Worm (Caenorhabditis elegans) whole organism, L4 larva: Measurements from ENCODE around the gene sprr-2.

Source experiments
- F26F4.8 ChIP-seq: fragments of 200-800 bp; sonication (Bioruptor generic); conservative IDR thresholded peaks from 2 replicates; pipeline ENCODE4 v1.3.6; 2022; ENCODE audit warnings: missing genetic modification characterization, missing compliant biosample characterization
- F37D6.2 ChIP-seq: sonication (generic microtip); optimal IDR thresholded peaks from 2 replicates; lab custom pipeline; 2016; ENCODE audit warnings: mild to moderate bottlenecking, missing genetic modification characterization, missing compliant biosample characterization
- R02D3.7 ChIP-seq: fragments of 150-350 bp; sonication (generic microtip); optimal IDR thresholded peaks from 3 replicates; lab custom pipeline; 2014; ENCODE audit warnings: missing biosample characterization, missing genetic modification characterization
- T20F7.1 ChIP-seq: fragments of 200-800 bp; sonication (Bioruptor generic); optimal IDR thresholded peaks from 2 replicates; lab custom pipeline; 2018; ENCODE audit warnings: mild to moderate bottlenecking, missing genetic modification characterization, missing compliant biosample characterization
- T26A8.4 ChIP-seq: fragments of 200-800 bp; sonication (Bioruptor generic); IDR thresholded peaks from 2 replicates; pipeline ENCODE4 v1.3.6; 2022; ENCODE audit warnings: missing genetic modification characterization, missing compliant biosample characterization
- Y105C5A.15 ChIP-seq: fragments of 200-800 bp; sonication (Bioruptor generic); IDR thresholded peaks from 2 replicates; pipeline ENCODE4 v1.3.6; 2022; ENCODE audit warnings: missing genetic modification characterization, missing compliant biosample characterization
- Y48G9A.11 ChIP-seq: fragments of 200-800 bp; sonication (Bioruptor generic); IDR thresholded peaks from 2 replicates; pipeline ENCODE4 v1.3.6; 2022; ENCODE audit warnings: missing genetic modification reagents, missing genetic modification characterization, missing compliant biosample characterization
- ZK337.2 ChIP-seq: fragments of 200-800 bp; sonication (Bioruptor generic); IDR thresholded peaks from 2 replicates; pipeline ENCODE4 v1.3.6; 2022; ENCODE audit warnings: missing genetic modification reagents, missing genetic modification characterization, missing compliant biosample characterization
- aha-1 ChIP-seq: fragments of 150-350 bp; peaks from one replicate; lab custom pipeline; 2014; ENCODE audit warnings: missing biosample characterization, missing genetic modification characterization
- arid-1 ChIP-seq: fragments of 200-800 bp; sonication (Bioruptor generic); conservative IDR thresholded peaks from 2 replicates; pipeline ENCODE4 v1.3.6; 2022; ENCODE audit warnings: missing genetic modification reagents, missing genetic modification characterization, missing compliant biosample characterization
- attf-4 ChIP-seq: sonication (generic microtip); optimal IDR thresholded peaks from 3 replicates; lab custom pipeline; 2017; ENCODE audit warnings: missing biosample characterization, missing genetic modification characterization
- ceh-28 ChIP-seq: fragments of 150-350 bp; optimal IDR thresholded peaks from 2 replicates; lab custom pipeline; 2014; ENCODE audit warnings: missing biosample characterization, missing genetic modification reagents, missing genetic modification characterization
- ceh-82 ChIP-seq: sonication (generic microtip); optimal IDR thresholded peaks from 2 replicates; lab custom pipeline; 2017; ENCODE audit warnings: missing biosample characterization, missing genetic modification characterization
- daf-12 ChIP-seq: fragments of 150-350 bp; optimal IDR thresholded peaks from 2 replicates; lab custom pipeline; 2014; ENCODE audit warnings: missing biosample characterization, missing genetic modification reagents, missing genetic modification characterization
- daf-16 ChIP-seq, 3 experiments: sonication (generic microtip); optimal IDR thresholded peaks; 2 replicates each; lab custom pipeline; 2016 to 2017; ENCODE audit warnings: missing genetic modification characterization in 3 of 3, missing genetic modification reagents in 3 of 3, mild to moderate bottlenecking in 2 of 3, missing compliant biosample characterization in 2 of 3, missing biosample characterization in 1 of 3, moderate library complexity in 1 of 3
- dmd-9 ChIP-seq: fragments of 200-800 bp; sonication (Bioruptor generic); IDR thresholded peaks from 2 replicates; pipeline ENCODE4 v1.3.6; 2022; ENCODE audit warnings: missing genetic modification reagents, missing genetic modification characterization, missing compliant biosample characterization
- dpl-1 ChIP-seq: fragments of 150-350 bp; optimal IDR thresholded peaks from 2 replicates; lab custom pipeline; 2014; ENCODE audit warnings: missing biosample characterization, missing genetic modification reagents, missing genetic modification characterization
- duxl-1 ChIP-seq: sonication (generic microtip); optimal IDR thresholded peaks from 2 replicates; lab custom pipeline; 2016; ENCODE audit warnings: mild to moderate bottlenecking, missing genetic modification characterization, moderate library complexity, missing compliant biosample characterization; ENCODE audit not compliant: poor library complexity
- fkh-10 ChIP-seq: fragments of 150-350 bp; optimal IDR thresholded peaks from 2 replicates; lab custom pipeline; 2014; ENCODE audit warnings: missing biosample characterization, missing genetic modification reagents, missing genetic modification characterization
- fos-1 ChIP-seq: fragments of 150-350 bp; optimal IDR thresholded peaks from 2 replicates; lab custom pipeline; 2014; ENCODE audit warnings: missing biosample characterization, missing genetic modification characterization
- hif-1 ChIP-seq, 2 experiments: sonication (generic microtip); optimal IDR thresholded peaks; 2 replicates each; lab custom pipeline; 2016 to 2017; ENCODE audit warnings: missing compliant biosample characterization in 2 of 2, missing genetic modification characterization in 2 of 2, missing genetic modification reagents in 2 of 2, missing genotype in 2 of 2, mild to moderate bottlenecking in 1 of 2
- hlh-30 ChIP-seq: sonication (generic microtip); optimal IDR thresholded peaks from 2 replicates; lab custom pipeline; 2017; ENCODE audit warnings: antibody characterized with exemption, mild to moderate bottlenecking, missing genetic modification characterization, missing compliant biosample characterization; ENCODE audit not compliant: insufficient read depth
- jun-1 ChIP-seq: fragments of 150-350 bp; optimal IDR thresholded peaks from 2 replicates; lab custom pipeline; 2014; ENCODE audit warnings: missing biosample characterization, missing genetic modification reagents, missing genetic modification characterization
- lin-38 ChIP-seq: fragments of 200-800 bp; sonication (Bioruptor generic); IDR thresholded peaks from 2 replicates; pipeline ENCODE4 v1.3.6; 2022; ENCODE audit warnings: missing genetic modification reagents, missing genetic modification characterization, missing compliant biosample characterization
- lin-39 ChIP-seq: fragments of 150-350 bp; optimal IDR thresholded peaks from 2 replicates; lab custom pipeline; 2014; ENCODE audit warnings: missing biosample characterization, missing genetic modification reagents, missing genetic modification characterization
- lsy-2 ChIP-seq, 2 experiments: fragments of 150-350 bp in 1 of 2; sonication (generic microtip) in 1 of 2; optimal IDR thresholded peaks; 2 replicates each; lab custom pipeline; 2014 to 2017; ENCODE audit warnings: missing biosample characterization in 2 of 2, missing genetic modification characterization in 2 of 2
- mdl-1 ChIP-seq, 2 experiments: fragments of 150-350 bp in 1 of 2; sonication (generic microtip) in 1 of 2; optimal IDR thresholded peaks; 2 replicates each; lab custom pipeline; 2014 to 2017; ENCODE audit warnings: missing biosample characterization in 2 of 2, missing genetic modification characterization in 2 of 2
- mep-1 ChIP-seq: fragments of 150-350 bp; sonication (generic microtip); optimal IDR thresholded peaks from 3 replicates; lab custom pipeline; 2014; ENCODE audit warnings: missing biosample characterization, missing genetic modification characterization
- nhr-10 ChIP-seq: fragments of 150-350 bp; optimal IDR thresholded peaks from 2 replicates; lab custom pipeline; 2014; ENCODE audit warnings: missing biosample characterization, missing genetic modification characterization
- nhr-28 ChIP-seq: fragments of 150-350 bp; optimal IDR thresholded peaks from 2 replicates; lab custom pipeline; 2014; ENCODE audit warnings: missing biosample characterization, missing genetic modification characterization
- nhr-48 ChIP-seq: sonication (generic microtip); optimal IDR thresholded peaks from 2 replicates; lab custom pipeline; 2016; ENCODE audit warnings: mild to moderate bottlenecking, missing genetic modification characterization, missing compliant biosample characterization
- nhr-6 ChIP-seq: fragments of 150-350 bp; optimal IDR thresholded peaks from 2 replicates; lab custom pipeline; 2014; ENCODE audit warnings: missing biosample characterization, missing genetic modification characterization
- pha-4 ChIP-seq, 2 experiments: fragments of 150-350 bp in 1 of 2; fragments of 200-800 bp in 1 of 2; sonication (Bioruptor generic) in 1 of 2; IDR thresholded peaks in 1 of 2; optimal IDR thresholded peaks in 1 of 2; 2 replicates each; pipeline versions ENCODE4 v1.3.6 to Lab custom; 2014 to 2022; ENCODE audit warnings: missing genetic modification characterization in 2 of 2, missing genetic modification reagents in 2 of 2, missing biosample characterization in 1 of 2, missing compliant biosample characterization in 1 of 2
- php-3 ChIP-seq: fragments of 200-800 bp; sonication (Bioruptor generic); IDR thresholded peaks from 2 replicates; pipeline ENCODE4 v1.3.6; 2022; ENCODE audit warnings: missing genetic modification reagents, missing genetic modification characterization, missing compliant biosample characterization
- pqm-1 ChIP-seq: sonication (generic microtip); optimal IDR thresholded peaks from 2 replicates; lab custom pipeline; 2017; ENCODE audit warnings: missing biosample characterization, missing genetic modification characterization
- saeg-2 ChIP-seq: fragments of 200-800 bp; sonication (Bioruptor generic); IDR thresholded peaks from 2 replicates; pipeline ENCODE4 v1.3.6; 2022; ENCODE audit warnings: missing genetic modification reagents, missing genetic modification characterization, missing compliant biosample characterization
- set-16 ChIP-seq: fragments of 200-800 bp; sonication (Bioruptor generic); IDR thresholded peaks from 2 replicates; pipeline ENCODE4 v1.3.6; 2022; ENCODE audit warnings: missing genetic modification reagents, missing genetic modification characterization, missing compliant biosample characterization
- snpc-4 ChIP-seq: fragments of 150-350 bp; optimal IDR thresholded peaks from 2 replicates; lab custom pipeline; 2014; ENCODE audit warnings: missing biosample characterization, missing genetic modification characterization
- spr-1 ChIP-seq: sonication (generic microtip); optimal IDR thresholded peaks from 2 replicates; lab custom pipeline; 2016; ENCODE audit warnings: mild to moderate bottlenecking, missing genetic modification characterization, missing compliant biosample characterization
- tag-97 ChIP-seq: fragments of 200-800 bp; sonication (Bioruptor generic); IDR thresholded peaks from 2 replicates; pipeline ENCODE4 v1.3.6; 2022; ENCODE audit warnings: missing genetic modification characterization, missing compliant biosample characterization
- tra-1 ChIP-seq: fragments of 200-800 bp; sonication (Bioruptor generic); IDR thresholded peaks from 2 replicates; pipeline ENCODE4 v1.3.6; 2022; ENCODE audit warnings: missing genetic modification reagents, missing genetic modification characterization, missing compliant biosample characterization
- unc-62 ChIP-seq, 3 experiments: fragments of 150-350 bp in 1 of 3; sonication (generic microtip); optimal IDR thresholded peaks in 2 of 3; peaks in 1 of 3; 1 replicate in 1 of 3; 2 replicates in 2 of 3; lab custom pipeline; 2014 to 2017; ENCODE audit warnings: missing biosample characterization in 3 of 3, missing genetic modification characterization in 3 of 3, missing genetic modification reagents in 3 of 3, missing genotype in 1 of 3
- vab-7 ChIP-seq: fragments of 200-800 bp; sonication (Bioruptor generic); IDR thresholded peaks from 2 replicates; pipeline ENCODE4 v1.3.6; 2022; ENCODE audit warnings: missing genetic modification reagents, missing genetic modification characterization, missing compliant biosample characterization
- zip-2 ChIP-seq: fragments of 150-350 bp; optimal IDR thresholded peaks from 2 replicates; lab custom pipeline; 2014; ENCODE audit warnings: missing biosample characterization, missing genetic modification characterization

sprr-2 gene

ce11 chrX:14746948-14747347 lies 46.3 kb upstream of the sprr-2 start, which contains the start of gene C05G5.2 (continued):
- TF ChIP-seq dmd-9 (GFP tag; lab: Robert Waterston, UW) (no peak), saeg-2 (GFP tag; lab: Robert Waterston, UW) (peak; percentile 76; the same call in 1 of the 2 replicates), arid-1 (GFP tag; lab: Robert Waterston, UW) (peak; percentile 83), lin-39 (tag; lab: Kevin White, UChicago) (no peak), unc-62 (GFP tag; optimal IDR thresholded peaks at IDR 0.05 in 1 of 2; lab: Kevin White, UChicago) (peak in 1 of 2 experiments; percentile 69), unc-62 (tag; optimal IDR thresholded peaks at IDR 0.05; lab: Kevin White, UChicago) (no peak), daf-12 (no peak), fos-1 (tag; lab: Kevin White, UChicago) (no peak), nhr-10 (tag; lab: Kevin White, UChicago) (no peak), zip-2 (tag; lab: Kevin White, UChicago) (peak; percentile 17)

ce11 chrX:14751911-14752310 lies 41.3 kb upstream of the sprr-2 start, which contains the start of gene C05G5.3:
C05G5.3 (minus strand) TSS chrX:14752011.
- no peak for TF ChIP-seq hlh-30 (tag; lab: Kevin White, UChicago)
- no peak for TF ChIP-seq pqm-1 (tag; lab: Kevin White, UChicago)
- no peak for TF ChIP-seq tag-97 (GFP tag; lab: Robert Waterston, UW)
- TF ChIP-seq fos-1 (tag; lab: Kevin White, UChicago): no peak
- no peak for TF ChIP-seq hif-1 (tag; optimal IDR thresholded peaks at IDR 0.05; lab: Kevin White, UChicago)
- TF ChIP-seq Y48G9A.11 (GFP tag; lab: Robert Waterston, UW): no peak
- TF ChIP-seq T20F7.1 (GFP tag; lab: Kevin White, UChicago): no peak
- no peak for TF ChIP-seq ceh-82

- TF ChIP-seq nhr-48 (tag; lab: Kevin White, UChicago): peak; percentile 74
- TF ChIP-seq nhr-6 (tag; lab: Kevin White, UChicago): peak; percentile 95
- peak; percentile 74 for TF ChIP-seq spr-1
- peak; percentile 69; the same call in 1 of the 2 replicates for TF ChIP-seq T26A8.4 (GFP tag; lab: Robert Waterston, UW)
- peak; percentile 63 for TF ChIP-seq dpl-1 (GFP tag; lab: Kevin White, UChicago)
- TF ChIP-seq daf-16 (GFP tag; optimal IDR thresholded peaks at IDR 0.05; lab: Kevin White, UChicago): peak; percentile 33 to 92
- TF ChIP-seq daf-16 (tag; optimal IDR thresholded peaks at IDR 0.05; lab: Kevin White, UChicago): peak; percentile 87
- TF ChIP-seq jun-1: no peak
- TF ChIP-seq ZK337.2 (GFP tag; lab: Robert Waterston, UW): no peak
- no peak for TF ChIP-seq attf-4 (tag; lab: Kevin White, UChicago)
- peak; percentile 51; the same call in 1 of the 2 replicates for TF ChIP-seq pha-4 (GFP tag; IDR thresholded peaks at IDR 0.05; lab: Robert Waterston, UW)
- TF ChIP-seq pha-4 (tag; optimal IDR thresholded peaks at IDR 0.05; lab: Kevin White, UChicago): peak; percentile 63
- TF ChIP-seq lsy-2 (tag; optimal IDR thresholded peaks at IDR 0.05; lab: Kevin White, UChicago): peak; percentile 65 to 89
- peak in 1 of 2 experiments; percentile 85 for TF ChIP-seq hif-1 (tag; optimal IDR thresholded peaks at IDR 0.05; lab: Kevin White, UChicago)
- TF ChIP-seq F26F4.8 (GFP tag; lab: Robert Waterston, UW): no peak
- TF ChIP-seq vab-7 (GFP tag; lab: Robert Waterston, UW): peak; percentile 35; the same call in 1 of the 2 replicates
- TF ChIP-seq duxl-1 (tag; lab: Kevin White, UChicago): peak; percentile 67
- no peak for TF ChIP-seq snpc-4 (tag; lab: Kevin White, UChicago)
- peak; percentile 75 for TF ChIP-seq php-3
- peak; percentile 96 for TF ChIP-seq mep-1
- peak; percentile 67 for TF ChIP-seq pqm-1 (tag; lab: Kevin White, UChicago)
- peak; percentile 90 for TF ChIP-seq nhr-28
- TF ChIP-seq set-16 (GFP tag; lab: Robert Waterston, UW): peak; percentile 66
- TF ChIP-seq R02D3.7 (tag; lab: Kevin White, UChicago): no peak
- TF ChIP-seq fkh-10: peak; percentile 62
- peak; percentile 23 for TF ChIP-seq F37D6.2 (tag; lab: Kevin White, UChicago)
- peak in 1 of 2 experiments; percentile 94 for TF ChIP-seq unc-62 (GFP tag; optimal IDR thresholded peaks at IDR 0.05 in 1 of 2; lab: Kevin White, UChicago)
- no peak for TF ChIP-seq unc-62 (tag; optimal IDR thresholded peaks at IDR 0.05; lab: Kevin White, UChicago)
- TF ChIP-seq mdl-1 (tag; optimal IDR thresholded peaks at IDR 0.05; lab: Kevin White, UChicago): peak; percentile 75 to 95
- peak; percentile 84 for TF ChIP-seq tra-1 (GFP tag; lab: Robert Waterston, UW)
- peak; percentile 60 for TF ChIP-seq lin-38
- peak; percentile 21 for TF ChIP-seq ceh-28
- peak; percentile 100 for TF ChIP-seq aha-1
- TF ChIP-seq Y105C5A.15 (GFP tag; lab: Robert Waterston, UW): no peak
Measured at ce11 chrX:14753514-14754076, 39.6 kb upstream of the sprr-2 start, which contains the start of gene sucl-1. sucl-1 (plus strand) TSS chrX:14754026.
